Fruit fly (Drosophila melanogaster) whole organism, embryonic: Measurements from ENCODE around the gene CG14694.

ENCODE experiments used
- Asciz ChIP-seq: fragments of 200-800 bp; sonication (Bioruptor generic); optimal IDR thresholded peaks from 2 replicates; lab custom pipeline; 2017; ENCODE audit warnings: missing biosample characterization, mild to moderate bottlenecking, missing genetic modification characterization, missing genetic modification reagents
- Atf6 ChIP-seq: fragments of 200-800 bp; sonication (Bioruptor generic); IDR thresholded peaks from 2 replicates; pipeline ENCODE4 v1.3.6; 2022; ENCODE audit warnings: missing biosample characterization, missing genetic modification characterization
- BtbVII ChIP-seq: fragments of 200-800 bp; sonication (Bioruptor generic); optimal IDR thresholded peaks from 3 replicates; lab custom pipeline; 2017; ENCODE audit warnings: missing biosample characterization, mild to moderate bottlenecking, missing genetic modification characterization
- CG12769 ChIP-seq: fragments of 200-800 bp; sonication (Bioruptor generic); optimal IDR thresholded peaks from 2 replicates; lab custom pipeline; 2019; ENCODE audit warnings: missing biosample characterization, mild to moderate bottlenecking, missing genetic modification characterization, moderate library complexity
- CG13287 ChIP-seq: fragments of 200-800 bp; sonication (Bioruptor generic); IDR thresholded peaks from 2 replicates; pipeline ENCODE4 v1.3.6; 2022; ENCODE audit warnings: missing biosample characterization, missing genetic modification characterization; ENCODE audit not compliant: partially characterized antibody
- CG13296 ChIP-seq: fragments of 200-800 bp; sonication (Bioruptor generic); optimal IDR thresholded peaks from 3 replicates; lab custom pipeline; 2018; ENCODE audit warnings: missing biosample characterization, mild to moderate bottlenecking, missing genetic modification characterization
- CG14710 ChIP-seq: fragments of 200-800 bp; sonication (Bioruptor generic); optimal IDR thresholded peaks from 3 replicates; lab custom pipeline; 2019; ENCODE audit warnings: missing biosample characterization, mild to moderate bottlenecking, missing genetic modification characterization, moderate library complexity
- CG16813 ChIP-seq: fragments of 200-800 bp; sonication (Bioruptor generic); IDR thresholded peaks from 3 replicates; pipeline ENCODE4 v1.3.6; 2022; ENCODE audit warnings: missing biosample characterization, missing genetic modification characterization; ENCODE audit not compliant: partially characterized antibody
- CG34224 ChIP-seq: fragments of 200-800 bp; sonication (Bioruptor generic); IDR thresholded peaks from 3 replicates; pipeline ENCODE4 v1.3.6; 2022; ENCODE audit warnings: missing biosample characterization, missing genetic modification characterization; ENCODE audit not compliant: partially characterized antibody
- CG42726 ChIP-seq: fragments of 200-800 bp; sonication (Bioruptor generic); IDR thresholded peaks from 2 replicates; pipeline ENCODE4 v1.3.6; 2022; ENCODE audit warnings: missing biosample characterization, missing genetic modification characterization; ENCODE audit not compliant: partially characterized antibody
- CG4282 ChIP-seq: fragments of 200-800 bp; sonication (Bioruptor generic); optimal IDR thresholded peaks from 2 replicates; lab custom pipeline; 2016; ENCODE audit warnings: missing biosample characterization, missing genetic modification characterization
- CG4360 ChIP-seq: fragments of 200-800 bp; sonication (Bioruptor generic); IDR thresholded peaks from 2 replicates; pipeline ENCODE4 v1.3.6; 2022; ENCODE audit warnings: missing biosample characterization, missing genetic modification characterization
- CG6654 ChIP-seq: fragments of 200-800 bp; sonication (Bioruptor generic); optimal IDR thresholded peaks from 2 replicates; lab custom pipeline; 2017; ENCODE audit warnings: missing biosample characterization, mild to moderate bottlenecking, missing genetic modification characterization
- CG6765 ChIP-seq: fragments of 200-800 bp; sonication (Bioruptor generic); optimal IDR thresholded peaks from 3 replicates; lab custom pipeline; 2017; ENCODE audit warnings: missing biosample characterization, mild to moderate bottlenecking, missing genetic modification characterization
- CG8290 ChIP-seq, 3 experiments: fragments of 200-800 bp; sonication (Bioruptor generic); optimal IDR thresholded peaks; 2 replicates each; lab custom pipeline; 2016 to 2019; ENCODE audit warnings: missing biosample characterization in 3 of 3, missing genetic modification characterization in 3 of 3, mild to moderate bottlenecking in 2 of 3, moderate library complexity in 1 of 3
- CG8944 ChIP-seq: fragments of 200-800 bp; sonication (Bioruptor generic); optimal IDR thresholded peaks from 3 replicates; lab custom pipeline; 2016; ENCODE audit warnings: missing biosample characterization, missing genetic modification characterization
- CG9797 ChIP-seq: fragments of 200-800 bp; sonication (Bioruptor generic); optimal IDR thresholded peaks from 3 replicates; lab custom pipeline; 2018; ENCODE audit warnings: missing biosample characterization, mild to moderate bottlenecking, missing genetic modification characterization
- CrebB ChIP-seq: fragments of 200-800 bp; sonication (Bioruptor generic); optimal IDR thresholded peaks from 3 replicates; lab custom pipeline; 2018; ENCODE audit warnings: missing biosample characterization, mild to moderate bottlenecking, missing genetic modification characterization
- E2f2 ChIP-seq: fragments of 200-800 bp; sonication (Bioruptor generic); IDR thresholded peaks from 2 replicates; pipeline ENCODE4 v1.3.6; 2022; ENCODE audit warnings: missing biosample characterization, missing genetic modification characterization
- Fer1 ChIP-seq: fragments of 200-800 bp; sonication (Bioruptor generic); optimal IDR thresholded peaks from 2 replicates; lab custom pipeline; 2017; ENCODE audit warnings: missing biosample characterization, mild to moderate bottlenecking, missing genetic modification characterization
- Hand ChIP-seq: fragments of 200-800 bp; sonication (Bioruptor generic); optimal IDR thresholded peaks from 2 replicates; lab custom pipeline; 2017; ENCODE audit warnings: mild to moderate bottlenecking, missing biosample characterization, missing genetic modification reagents, missing genetic modification characterization
- Hmr ChIP-seq: fragments of 200-800 bp; sonication (Bioruptor generic); optimal IDR thresholded peaks from 3 replicates; lab custom pipeline; 2017; ENCODE audit warnings: mild to moderate bottlenecking, missing biosample characterization, missing genetic modification reagents, missing genetic modification characterization
- Myb ChIP-seq: fragments of 200-800 bp; sonication (Bioruptor generic); optimal IDR thresholded peaks from 2 replicates; lab custom pipeline; 2016; ENCODE audit warnings: missing biosample characterization, missing genetic modification characterization
- Opbp ChIP-seq: fragments of 200-800 bp; sonication (Bioruptor generic); IDR thresholded peaks from 3 replicates; pipeline ENCODE4 v1.3.6; 2022; ENCODE audit warnings: missing biosample characterization, missing genetic modification characterization; ENCODE audit not compliant: partially characterized antibody
- PHDP ChIP-seq: fragments of 200-800 bp; sonication (Bioruptor generic); optimal IDR thresholded peaks from 3 replicates; lab custom pipeline; 2018; ENCODE audit warnings: missing biosample characterization, mild to moderate bottlenecking, missing genetic modification characterization, moderate library complexity
- Sry-δ ChIP-seq: fragments of 200-800 bp; sonication (Bioruptor generic); optimal IDR thresholded peaks from 2 replicates; lab custom pipeline; 2016; ENCODE audit warnings: missing biosample characterization, missing genetic modification characterization
- ab ChIP-seq: fragments of 200-800 bp; sonication (Bioruptor generic); optimal IDR thresholded peaks from 2 replicates; lab custom pipeline; 2016; ENCODE audit warnings: missing biosample characterization, missing genetic modification characterization
- cas ChIP-seq: fragments of 200-800 bp; sonication (Bioruptor generic); IDR thresholded peaks from 2 replicates; pipeline ENCODE4 v1.3.6; 2022; ENCODE audit warnings: missing biosample characterization, missing genetic modification characterization
- chinmo ChIP-seq: fragments of 200-800 bp; sonication (Bioruptor generic); IDR thresholded peaks from 4 replicates; pipeline ENCODE4 v1.3.6; 2022; ENCODE audit warnings: missing biosample characterization, missing genetic modification characterization; ENCODE audit not compliant: partially characterized antibody
- crol ChIP-seq: fragments of 200-800 bp; sonication (Bioruptor generic); IDR thresholded peaks from 2 replicates; pipeline ENCODE4 v1.3.6; 2022; ENCODE audit warnings: missing biosample characterization, missing genetic modification characterization
- crp ChIP-seq, 2 experiments: fragments of 200-800 bp; sonication (Bioruptor generic); optimal IDR thresholded peaks; 2 replicates in 1 of 2; 3 replicates in 1 of 2; lab custom pipeline; 2017; ENCODE audit warnings: missing biosample characterization in 2 of 2, missing genetic modification characterization in 2 of 2, mild to moderate bottlenecking in 1 of 2, moderate library complexity in 1 of 2
- dpn ChIP-seq, 2 experiments: fragments of 200-800 bp; sonication (Bioruptor generic); optimal IDR thresholded peaks; 3 replicates each; lab custom pipeline; 2016; ENCODE audit warnings: missing biosample characterization in 2 of 2, missing genetic modification characterization in 2 of 2
- dysf ChIP-seq: fragments of 200-800 bp; sonication (Bioruptor generic); IDR thresholded peaks from 3 replicates; pipeline ENCODE4 v1.3.6; 2022; ENCODE audit warnings: missing biosample characterization, missing genetic modification characterization
- en ChIP-seq: fragments of 200-800 bp; sonication (Bioruptor generic); optimal IDR thresholded peaks from 2 replicates; lab custom pipeline; 2016; ENCODE audit warnings: missing biosample characterization, missing genetic modification characterization
- grn ChIP-seq: fragments of 200-800 bp; sonication (Bioruptor generic); optimal IDR thresholded peaks from 3 replicates; lab custom pipeline; 2017; ENCODE audit warnings: missing biosample characterization, missing genetic modification characterization
- hkb ChIP-seq, 2 experiments: fragments of 200-800 bp in 1 of 2; fragments of >200 bp in 1 of 2; sonication (Bioruptor generic) in 1 of 2; IDR thresholded peaks in 1 of 2; optimal IDR thresholded peaks in 1 of 2; 2 replicates each; pipeline versions ENCODE4 v1.3.6 to Lab custom; 2017 to 2022; ENCODE audit warnings: missing biosample characterization in 1 of 2, missing genetic modification characterization in 1 of 2
- mirr ChIP-seq: fragments of 200-800 bp; sonication (Bioruptor generic); optimal IDR thresholded peaks from 3 replicates; lab custom pipeline; 2018; ENCODE audit warnings: missing biosample characterization, mild to moderate bottlenecking, missing genetic modification characterization
- mld ChIP-seq: fragments of 200-800 bp; sonication (Bioruptor generic); IDR thresholded peaks from 3 replicates; pipeline ENCODE4 v1.3.6; 2022; ENCODE audit warnings: missing biosample characterization, missing genetic modification characterization; ENCODE audit not compliant: partially characterized antibody
- nmo ChIP-seq: fragments of 200-800 bp; sonication (Bioruptor generic); optimal IDR thresholded peaks from 2 replicates; lab custom pipeline; 2018; ENCODE audit warnings: missing biosample characterization, mild to moderate bottlenecking, missing genetic modification characterization, moderate library complexity
- pros ChIP-seq: fragments of 200-800 bp; sonication (Bioruptor generic); optimal IDR thresholded peaks from 3 replicates; lab custom pipeline; 2019; ENCODE audit warnings: missing biosample characterization, mild to moderate bottlenecking, missing genetic modification characterization, moderate library complexity
- sens ChIP-seq: fragments of 200-800 bp; sonication (Bioruptor generic); peaks from one replicate; lab custom pipeline; 2016; ENCODE audit warnings: missing biosample characterization, missing genetic modification characterization
- tio ChIP-seq: fragments of 200-800 bp; sonication (Bioruptor generic); optimal IDR thresholded peaks from 2 replicates; lab custom pipeline; 2017; ENCODE audit warnings: missing biosample characterization, missing genetic modification characterization, inconsistent platforms
- tna ChIP-seq: fragments of 200-800 bp; sonication (Bioruptor generic); IDR thresholded peaks from 2 replicates; pipeline ENCODE4 v1.3.6; 2022; ENCODE audit warnings: missing biosample characterization, missing genetic modification characterization; ENCODE audit not compliant: partially characterized antibody
- trem ChIP-seq: fragments of 200-800 bp; optimal IDR thresholded peaks from 3 replicates; lab custom pipeline; 2019; ENCODE audit warnings: missing biosample characterization, mild to moderate bottlenecking, missing genetic modification characterization, moderate library complexity
- unc-4 ChIP-seq: fragments of 200-800 bp; sonication (Bioruptor generic); IDR thresholded peaks from 2 replicates; pipeline ENCODE4 v1.3.6; 2022; ENCODE audit warnings: missing biosample characterization, missing genetic modification characterization; ENCODE audit not compliant: partially characterized antibody
- vnd ChIP-seq: fragments of 200-800 bp; sonication (Bioruptor generic); IDR thresholded peaks from 3 replicates; pipeline ENCODE4 v1.3.6; 2022; ENCODE audit warnings: missing biosample characterization, missing genetic modification characterization; ENCODE audit not compliant: partially characterized antibody

CG14694 gene

dm6 chr3R:10852232-10852774 lies 7.3 kb downstream of the CG14694 start, which contains the start of gene CG4565 (continued):
- TF ChIP-seq cas (GFP tag; lab: Robert Waterston, UW) (no peak), chinmo (0 out of 4 replicates have a peak, but pooled peaks have one; percentile 54), pros (GFP tag; lab: Kevin White, UChicago) (peak; percentile 13), CG14710 (tag; lab: Kevin White, UChicago) (peak; percentile 26), BtbVII (GFP tag; lab: Kevin White, UChicago) (no peak), Sry-δ (GFP tag; lab: Kevin White, UChicago) (peak; percentile 54), hkb (optimal IDR thresholded peaks at IDR 0.05; lab: Kevin White, UChicago) (no peak), hkb (GFP tag; IDR thresholded peaks at IDR 0.05; lab: Robert Waterston, UW) (0 out of 2 replicates have a peak, but pooled peaks have one; percentile 35), Atf6 (GFP tag; lab: Robert Waterston, UW) (peak; percentile 33; the same call in 1 of the 2 replicates), trem (peak; percentile 48), CG6765 (GFP tag; lab: Kevin White, UChicago) (peak; percentile 25), Fer1 (GFP tag; lab: Kevin White, UChicago) (peak; percentile 42), CG6654 (no peak), sens (GFP tag; lab: Kevin White, UChicago) (peak; percentile 13), CG4360 (GFP tag; lab: Robert Waterston, UW) (no peak), CG16813 (peak; percentile 11; the same call in 1 of the 3 replicates), unc-4 (GFP tag; lab: Robert Waterston, UW) (peak; percentile 42; the same call in 1 of the 2 replicates), CG42726 (GFP tag; lab: Robert Waterston, UW) (0 out of 2 replicates have a peak, but pooled peaks have one; percentile 29), mld (GFP tag; lab: Robert Waterston, UW) (0 out of 3 replicates have a peak, but pooled peaks have one; percentile 21), tio (GFP tag; lab: Kevin White, UChicago) (no peak), CG13296 (GFP tag; lab: Kevin White, UChicago) (peak; percentile 27), mirr (GFP tag; lab: Kevin White, UChicago) (peak; percentile 26), dysf (GFP tag; lab: Robert Waterston, UW) (no peak), en (GFP tag; lab: Kevin White, UChicago) (no peak), nmo (peak; percentile 0), crp (GFP tag; optimal IDR thresholded peaks at IDR 0.05; lab: Kevin White, UChicago) (peak in 1 of 2 experiments; percentile 60), Asciz (GFP tag; lab: Kevin White, UChicago) (no peak), CG8944 (GFP tag; lab: Kevin White, UChicago) (no peak), CG9797 (GFP tag; lab: Kevin White, UChicago) (peak; percentile 34), dpn (GFP tag; optimal IDR thresholded peaks at IDR 0.05; lab: Kevin White, UChicago) (no peak), E2f2 (GFP tag; lab: Robert Waterston, UW) (peak; percentile 62), CG12769 (tag; lab: Kevin White, UChicago) (no peak), ab (GFP tag; lab: Kevin White, UChicago) (no peak), Myb (peak; percentile 88), Hand (no peak), PHDP (no peak), Opbp (peak; percentile 63; the same call in 2 of the 3 replicates), vnd (0 out of 3 replicates have a peak, but pooled peaks have one; percentile 31), CG34224 (GFP tag; lab: Robert Waterston, UW) (peak; percentile 51; the same call in 1 of the 3 replicates), grn (peak; percentile 62), CG13287 (GFP tag; lab: Robert Waterston, UW) (peak; percentile 45), CG4282 (GFP tag; lab: Kevin White, UChicago) (no peak), crol (GFP tag; lab: Robert Waterston, UW) (peak; percentile 63; the same call in 1 of the 2 replicates), Hmr (GFP tag; lab: Kevin White, UChicago) (peak; percentile 31), tna (GFP tag; lab: Robert Waterston, UW) (peak; percentile 41; the same call in 1 of the 2 replicates), CG8290 (GFP tag; optimal IDR thresholded peaks at IDR 0.05; lab: Kevin White, UChicago) (peak; percentile 20), CG8290 (tag; optimal IDR thresholded peaks at IDR 0.05; lab: Kevin White, UChicago) (no peak), CrebB (tag; lab: Kevin White, UChicago) (peak; percentile 1)
